Worm (Caenorhabditis elegans) whole organism, L4/young adult: ENCODE measurements around the gene T26C12.1.

ENCODE experiments used
- W03F9.2 ChIP-seq: fragments of 150-350 bp; optimal IDR thresholded peaks from 2 replicates; lab custom pipeline; 2014; ENCODE audit warnings: missing biosample characterization, missing genetic modification characterization
- him-1 ChIP-seq: sonication (generic microtip); optimal IDR thresholded peaks from 2 replicates; lab custom pipeline; 2016; ENCODE audit warnings: missing genotype, missing genetic modification reagents, missing genetic modification characterization, missing compliant biosample characterization

ce11 chrIV:3254443-3254842, 4.3 kb upstream of the T26C12.1 start, which contains the start of gene dmd-9:
- TF ChIP-seq him-1 (tag; lab: Kevin White, UChicago) (no peak), W03F9.2 (tag; lab: Kevin White, UChicago) (no peak)
